Worm (Caenorhabditis elegans) whole organism, L2 larva: ENCODE data around the gene snn-1.

Source experiments
- nhr-11 ChIP-seq: fragments of 150-350 bp; optimal IDR thresholded peaks from 2 replicates; lab custom pipeline; 2014; ENCODE audit warnings: missing biosample characterization, missing genetic modification characterization
- nhr-77 ChIP-seq: fragments of 150-350 bp; optimal IDR thresholded peaks from 2 replicates; lab custom pipeline; 2014; ENCODE audit warnings: missing biosample characterization, missing genetic modification characterization

- TF ChIP-seq nhr-11 (tag; lab: Kevin White, UChicago) (no peak), nhr-77 (tag; lab: Kevin White, UChicago) (no peak)
These were observed 33.4 kb downstream of the snn-1 start, which contains the start of gene frpr-19 for ce11 chrIV:1781559-1781958.
